Worm (Caenorhabditis elegans) whole organism, mixed stage, embryonic: ENCODE measurements around the gene C35A5.5.

ENCODE experiments used
- ceh-43 ChIP-seq: fragments of 200-800 bp; sonication (Bioruptor generic); optimal IDR thresholded peaks from 2 replicates; lab custom pipeline; 2018; ENCODE audit warnings: mild to moderate bottlenecking, missing genetic modification characterization, moderate library complexity, missing compliant biosample characterization
- mab-5 ChIP-seq: fragments of 150-350 bp; optimal IDR thresholded peaks from 2 replicates; lab custom pipeline; 2014; ENCODE audit warnings: missing biosample characterization, missing genetic modification characterization
- nhr-12 ChIP-seq: fragments of 150-350 bp; optimal IDR thresholded peaks from 2 replicates; lab custom pipeline; 2014; ENCODE audit warnings: missing biosample characterization, missing genetic modification characterization
- nhr-28 ChIP-seq: fragments of 150-350 bp; optimal IDR thresholded peaks from 2 replicates; lab custom pipeline; 2014; ENCODE audit warnings: missing biosample characterization, missing genetic modification characterization
- snpc-4 ChIP-seq: fragments of 150-350 bp; optimal IDR thresholded peaks from 2 replicates; lab custom pipeline; 2014; ENCODE audit warnings: missing biosample characterization, missing genetic modification characterization
- unc-120 ChIP-seq: sonication (generic microtip); optimal IDR thresholded peaks from 2 replicates; lab custom pipeline; 2017; ENCODE audit warnings: missing genetic modification characterization, missing compliant biosample characterization; ENCODE audit not compliant: poor library complexity, severe bottlenecking
- ztf-11 ChIP-seq: fragments of 150-350 bp; optimal IDR thresholded peaks from 2 replicates; lab custom pipeline; 2014; ENCODE audit warnings: missing biosample characterization, missing genetic modification characterization

- TF ChIP-seq ztf-11 (tag; lab: Kevin White, UChicago) (no peak), mab-5 (tag; lab: Kevin White, UChicago) (no peak), snpc-4 (tag; lab: Kevin White, UChicago) (no peak), nhr-12 (tag; lab: Kevin White, UChicago) (no peak), ceh-43 (no peak), unc-120 (tag; lab: Kevin White, UChicago) (no peak), nhr-28 (tag; lab: Kevin White, UChicago) (no peak)
These were observed 31.6 kb upstream of the C35A5.5 start for ce11 chrV:10474040-10474439.
